Worm (Caenorhabditis elegans) whole organism, L1 larva: ENCODE results near the gene inx-3.

Experiments used
- C16A3.4 ChIP-seq: fragments of 150-350 bp; optimal IDR thresholded peaks from 2 replicates; lab custom pipeline; 2014; ENCODE audit warnings: missing biosample characterization, missing genetic modification characterization
- C34B4.2 ChIP-seq: sonication (generic microtip); optimal IDR thresholded peaks from 2 replicates; lab custom pipeline; 2017; ENCODE audit warnings: mild to moderate bottlenecking, missing genetic modification characterization, missing compliant biosample characterization
- Y116A8C.19 ChIP-seq: sonication (generic microtip); optimal IDR thresholded peaks from 2 replicates; lab custom pipeline; 2016; ENCODE audit warnings: missing compliant biosample characterization, missing genetic modification characterization, borderline replicate concordance
- aha-1 ChIP-seq: fragments of 150-350 bp; optimal IDR thresholded peaks from 2 replicates; lab custom pipeline; 2014; ENCODE audit warnings: missing biosample characterization, missing genetic modification characterization
- aly-2 ChIP-seq: fragments of 150-350 bp; optimal IDR thresholded peaks from 2 replicates; lab custom pipeline; 2014; ENCODE audit warnings: missing biosample characterization, missing genetic modification characterization
- ama-1 ChIP-seq: fragments of 150-350 bp; optimal IDR thresholded peaks from 2 replicates; lab custom pipeline; 2014
- blmp-1 ChIP-seq: fragments of 150-350 bp; optimal IDR thresholded peaks from 2 replicates; lab custom pipeline; 2014; ENCODE audit warnings: missing biosample characterization, missing genetic modification characterization
- ceh-8 ChIP-seq: fragments of 200-800 bp; sonication (Bioruptor generic); optimal IDR thresholded peaks from 2 replicates; lab custom pipeline; 2018; ENCODE audit warnings: mild to moderate bottlenecking, missing genetic modification characterization, moderate library complexity, missing compliant biosample characterization
- ceh-88 ChIP-seq: fragments of 200-800 bp; sonication (Bioruptor generic); IDR thresholded peaks from 2 replicates; pipeline ENCODE4 v1.3.6; 2022; ENCODE audit warnings: missing genetic modification characterization, missing compliant biosample characterization
- ceh-90 ChIP-seq: sonication (generic microtip); optimal IDR thresholded peaks from 2 replicates; lab custom pipeline; 2016; ENCODE audit warnings: missing genetic modification characterization, missing compliant biosample characterization
- ces-1 ChIP-seq: fragments of 150-350 bp; optimal IDR thresholded peaks from 2 replicates; lab custom pipeline; 2014; ENCODE audit warnings: missing biosample characterization, missing genetic modification reagents, missing genetic modification characterization
- dpl-1 ChIP-seq, 3 experiments: fragments of 150-350 bp in 2 of 3; sonication (generic microtip) in 1 of 3; optimal IDR thresholded peaks; 2 replicates each; lab custom pipeline; 2014 to 2017; ENCODE audit warnings: missing biosample characterization in 3 of 3, missing genetic modification characterization in 3 of 3, missing genetic modification reagents in 3 of 3
- efl-1 ChIP-seq, 4 experiments: fragments of 150-350 bp; optimal IDR thresholded peaks in 3 of 4; peaks in 1 of 4; 1 replicate in 1 of 4; 2 replicates in 3 of 4; lab custom pipeline; 2014; ENCODE audit warnings: missing biosample characterization in 2 of 4, missing genetic modification characterization in 2 of 4, missing genetic modification reagents in 2 of 4
- egl-13 ChIP-seq: sonication (generic microtip); optimal IDR thresholded peaks from 2 replicates; lab custom pipeline; 2016; ENCODE audit warnings: missing genotype, missing genetic modification reagents, missing genetic modification characterization, missing compliant biosample characterization
- elt-2 ChIP-seq: sonication (generic microtip); optimal IDR thresholded peaks from 2 replicates; lab custom pipeline; 2016; ENCODE audit warnings: missing genetic modification characterization, mild to moderate bottlenecking, inconsistent platforms, missing compliant biosample characterization, missing genetic modification reagents
- fkh-4 ChIP-seq: sonication (generic microtip); optimal IDR thresholded peaks from 2 replicates; lab custom pipeline; 2016; ENCODE audit warnings: missing compliant biosample characterization, missing genetic modification characterization, borderline replicate concordance
- fos-1 ChIP-seq: fragments of 150-350 bp; optimal IDR thresholded peaks from 2 replicates; lab custom pipeline; 2014; ENCODE audit warnings: missing biosample characterization, missing genetic modification characterization
- hlh-4 ChIP-seq: sonication (generic microtip); optimal IDR thresholded peaks from 2 replicates; lab custom pipeline; 2016; ENCODE audit warnings: mild to moderate bottlenecking, missing genetic modification characterization, missing compliant biosample characterization
- hpl-2 ChIP-seq: fragments of 150-350 bp; optimal IDR thresholded peaks from 2 replicates; lab custom pipeline; 2014; ENCODE audit warnings: missing biosample characterization, missing genetic modification reagents, missing genetic modification characterization
- lin-13 ChIP-seq: fragments of 150-350 bp; optimal IDR thresholded peaks from 2 replicates; lab custom pipeline; 2014; ENCODE audit warnings: missing biosample characterization, missing genetic modification reagents, missing genetic modification characterization
- lin-14 ChIP-seq: fragments of 200-800 bp; sonication (Bioruptor generic); optimal IDR thresholded peaks from 2 replicates; lab custom pipeline; 2018; ENCODE audit warnings: mild to moderate bottlenecking, missing genetic modification characterization, moderate library complexity, missing compliant biosample characterization
- lin-35 ChIP-seq, 2 experiments: fragments of 150-350 bp; optimal IDR thresholded peaks; 2 replicates each; lab custom pipeline; 2014; ENCODE audit warnings: missing biosample characterization in 2 of 2, missing genetic modification characterization in 2 of 2, missing genetic modification reagents in 2 of 2
- lin-39 ChIP-seq: fragments of 150-350 bp; optimal IDR thresholded peaks from 2 replicates; lab custom pipeline; 2014; ENCODE audit warnings: missing biosample characterization, missing genetic modification reagents, missing genetic modification characterization
- lir-3 ChIP-seq: sonication (generic microtip); optimal IDR thresholded peaks from 2 replicates; lab custom pipeline; 2016; ENCODE audit warnings: mild to moderate bottlenecking, missing genetic modification characterization, moderate library complexity, missing compliant biosample characterization; ENCODE audit not compliant: poor library complexity
- lsy-2 ChIP-seq, 2 experiments: fragments of 150-350 bp; optimal IDR thresholded peaks; 2 replicates each; lab custom pipeline; 2014; ENCODE audit warnings: missing biosample characterization in 2 of 2, missing genetic modification characterization in 2 of 2
- mab-9 ChIP-seq: fragments of 200-800 bp; sonication (Bioruptor generic); IDR thresholded peaks from 2 replicates; pipeline ENCODE4 v1.3.6; 2022; ENCODE audit warnings: missing genetic modification reagents, missing genetic modification characterization, missing compliant biosample characterization
- nhr-28 ChIP-seq: fragments of 150-350 bp; optimal IDR thresholded peaks from 2 replicates; lab custom pipeline; 2014; ENCODE audit warnings: missing biosample characterization, missing genetic modification characterization
- nhr-47 ChIP-seq: sonication (generic microtip); optimal IDR thresholded peaks from 2 replicates; lab custom pipeline; 2016; ENCODE audit warnings: mild to moderate bottlenecking, missing genetic modification characterization, moderate library complexity, missing compliant biosample characterization
- nhr-76 ChIP-seq: sonication (generic microtip); optimal IDR thresholded peaks from 2 replicates; lab custom pipeline; 2017; ENCODE audit warnings: missing biosample characterization, missing genetic modification characterization
- nhr-84 ChIP-seq: sonication (generic microtip); optimal IDR thresholded peaks from 2 replicates; lab custom pipeline; 2017; ENCODE audit warnings: missing biosample characterization, missing genetic modification characterization
- nhr-85 ChIP-seq: sonication (generic microtip); peaks from one replicate; lab custom pipeline; 2016; ENCODE audit warnings: missing genetic modification characterization, inconsistent platforms, missing compliant biosample characterization
- pag-3 ChIP-seq: sonication (generic microtip); optimal IDR thresholded peaks from 2 replicates; lab custom pipeline; 2017; ENCODE audit warnings: missing genetic modification characterization, mild to moderate bottlenecking, missing compliant biosample characterization, antibody characterized with exemption, borderline replicate concordance; ENCODE audit not compliant: insufficient read depth
- pax-3 ChIP-seq: fragments of 200-800 bp; sonication (Bioruptor generic); optimal IDR thresholded peaks from 2 replicates; lab custom pipeline; 2018; ENCODE audit warnings: mild to moderate bottlenecking, missing genetic modification characterization, moderate library complexity, missing compliant biosample characterization
- pqm-1 ChIP-seq: sonication (generic microtip); optimal IDR thresholded peaks from 3 replicates; lab custom pipeline; 2017; ENCODE audit warnings: missing biosample characterization, missing genetic modification characterization
- rnt-1 ChIP-seq: sonication (generic microtip); optimal IDR thresholded peaks from 2 replicates; lab custom pipeline; 2016; ENCODE audit warnings: mild to moderate bottlenecking, missing genetic modification characterization, moderate library complexity, missing compliant biosample characterization
- skn-1 ChIP-seq: fragments of 150-350 bp; optimal IDR thresholded peaks from 2 replicates; lab custom pipeline; 2014; ENCODE audit warnings: missing biosample characterization, missing genetic modification characterization
- snpc-4 ChIP-seq: fragments of 150-350 bp; optimal IDR thresholded peaks from 2 replicates; lab custom pipeline; 2014; ENCODE audit warnings: missing biosample characterization, missing genetic modification characterization
- snu-23 ChIP-seq: sonication (generic microtip); optimal IDR thresholded peaks from 2 replicates; lab custom pipeline; 2016; ENCODE audit warnings: missing genetic modification characterization, missing compliant biosample characterization
- sox-4 ChIP-seq: sonication (generic microtip); optimal IDR thresholded peaks from 2 replicates; lab custom pipeline; 2016; ENCODE audit warnings: missing genetic modification characterization, missing compliant biosample characterization
- swsn-7 ChIP-seq: sonication (generic microtip); optimal IDR thresholded peaks from 2 replicates; lab custom pipeline; 2016; ENCODE audit warnings: missing genetic modification characterization, missing compliant biosample characterization
- tbx-2 ChIP-seq: sonication (generic microtip); optimal IDR thresholded peaks from 2 replicates; lab custom pipeline; 2016; ENCODE audit warnings: missing genetic modification characterization, missing compliant biosample characterization
- tlp-1 ChIP-seq: fragments of 150-350 bp; optimal IDR thresholded peaks from 2 replicates; lab custom pipeline; 2014; ENCODE audit warnings: missing biosample characterization, missing genetic modification characterization
- unc-130 ChIP-seq: fragments of 150-350 bp; optimal IDR thresholded peaks from 2 replicates; lab custom pipeline; 2017; ENCODE audit warnings: missing biosample characterization, missing genetic modification characterization, inconsistent platforms
- unc-30 ChIP-seq: sonication (generic microtip); optimal IDR thresholded peaks from 2 replicates; lab custom pipeline; 2017; ENCODE audit warnings: missing biosample characterization, missing genetic modification characterization
- unc-86 ChIP-seq: sonication (generic microtip); optimal IDR thresholded peaks from 2 replicates; lab custom pipeline; 2016; ENCODE audit warnings: missing genetic modification characterization, missing compliant biosample characterization
- xbp-1 ChIP-seq: sonication (generic microtip); optimal IDR thresholded peaks from 2 replicates; lab custom pipeline; 2016; ENCODE audit warnings: missing genetic modification characterization, missing compliant biosample characterization
- zag-1 ChIP-seq: fragments of 150-350 bp; optimal IDR thresholded peaks from 2 replicates; lab custom pipeline; 2014; ENCODE audit warnings: missing biosample characterization, missing genetic modification characterization
- ztf-11 ChIP-seq, 2 experiments: sonication (generic microtip); optimal IDR thresholded peaks; 2 replicates each; lab custom pipeline; 2016 to 2017; ENCODE audit warnings: missing genetic modification characterization in 2 of 2, missing biosample characterization in 1 of 2, missing compliant biosample characterization in 1 of 2
- ztf-4 ChIP-seq: fragments of 150-350 bp; optimal IDR thresholded peaks from 2 replicates; lab custom pipeline; 2014; ENCODE audit warnings: missing biosample characterization, missing genetic modification characterization

The inx-3 gene

DNA sequence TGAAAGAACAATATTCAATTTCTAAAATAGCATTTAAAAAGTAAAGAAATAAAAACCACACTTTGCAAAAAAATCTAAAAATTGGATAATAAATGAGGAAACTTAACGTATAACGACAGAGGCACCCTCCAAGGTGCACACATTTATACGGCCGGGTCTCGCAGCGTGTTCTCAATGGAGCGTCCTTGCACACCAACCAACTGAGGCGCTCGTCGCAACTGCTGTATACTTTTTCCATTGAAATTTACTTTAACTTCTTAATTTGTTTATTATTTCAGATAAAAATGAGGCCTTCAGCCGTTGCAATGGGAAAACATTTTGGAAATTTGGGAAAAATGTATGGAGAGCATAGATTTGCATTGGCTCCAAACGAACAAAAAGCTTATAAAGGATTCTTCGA, 42.8 kb upstream of the inx-3 start, which contains the start of the genes R07E4.5 and R07E4.3 (continued):
- TF ChIP-seq nhr-28 (tag; lab: Kevin White, UChicago) = no peak
- no peak for TF ChIP-seq unc-30 (tag; lab: Kevin White, UChicago)
- TF ChIP-seq hpl-2 (GFP tag; lab: Kevin White, UChicago) = no peak
- peak; percentile 45 for TF ChIP-seq unc-86
- no peak for TF ChIP-seq pqm-1 (tag; lab: Kevin White, UChicago)
- 0 out of 2 replicates have a peak, but pooled peaks have one; percentile 31 for TF ChIP-seq ceh-88 (GFP tag; lab: Robert Waterston, UW)
- TF ChIP-seq hlh-4 = no peak
- no peak for TF ChIP-seq fos-1
- TF ChIP-seq pax-3 (tag; lab: Kevin White, UChicago) = no peak
- TF ChIP-seq lsy-2 (tag; optimal IDR thresholded peaks at IDR 0.05; lab: Kevin White, UChicago) = peak; percentile 60 to 87
- TF ChIP-seq lin-14 (GFP tag; lab: Kevin White, UChicago) = peak; percentile 77
- TF ChIP-seq efl-1 (optimal IDR thresholded peaks at IDR 0.05; lab: Kevin White, UChicago) = peak; percentile 67 to 76
- TF ChIP-seq efl-1 (GFP tag; optimal IDR thresholded peaks at IDR 0.05 in 1 of 2; lab: Kevin White, UChicago) = peak; percentile 77 to 94
- TF ChIP-seq nhr-84 (tag; lab: Kevin White, UChicago) = no peak
- TF ChIP-seq nhr-85 (tag; lab: Kevin White, UChicago) = peak; percentile 77
- TF ChIP-seq mab-9 (GFP tag; lab: Robert Waterston, UW) = no peak
- no peak for TF ChIP-seq ceh-90 (tag; lab: Kevin White, UChicago)
- TF ChIP-seq snpc-4 = no peak
- TF ChIP-seq lin-39 (tag; lab: Kevin White, UChicago) = no peak
- TF ChIP-seq skn-1 = peak; percentile 61
- no peak for TF ChIP-seq egl-13
- no peak for TF ChIP-seq zag-1 (tag; lab: Kevin White, UChicago)
- no peak for TF ChIP-seq aly-2 (tag; lab: Kevin White, UChicago)
- TF ChIP-seq sox-4 (tag; lab: Kevin White, UChicago) = no peak
- TF ChIP-seq blmp-1 (tag; lab: Kevin White, UChicago) = peak; percentile 61
- TF ChIP-seq elt-2 (tag; lab: Kevin White, UChicago) = no peak
- TF ChIP-seq aha-1 (tag; lab: Kevin White, UChicago) = no peak
- TF ChIP-seq fkh-4 (tag; lab: Kevin White, UChicago) = no peak
- TF ChIP-seq nhr-76 (tag; lab: Kevin White, UChicago) = no peak
- TF ChIP-seq ama-1 = no peak
- TF ChIP-seq dpl-1 (GFP tag; optimal IDR thresholded peaks at IDR 0.05; lab: Kevin White, UChicago) = peak; percentile 57 to 74 (median 71)
- TF ChIP-seq nhr-47 = peak; percentile 71
- TF ChIP-seq tbx-2 (tag; lab: Kevin White, UChicago) = peak; percentile 64
- TF ChIP-seq pag-3 (tag; lab: Kevin White, UChicago) = no peak
- TF ChIP-seq ces-1 (GFP tag; lab: Kevin White, UChicago) = no peak
- peak; percentile 74 for TF ChIP-seq lin-13
- no peak for TF ChIP-seq Y116A8C.19 (tag; lab: Kevin White, UChicago)
- TF ChIP-seq lir-3 (tag; lab: Kevin White, UChicago) = no peak
- TF ChIP-seq snu-23 (GFP tag; lab: Kevin White, UChicago) = peak; percentile 86
- TF ChIP-seq tlp-1 (tag; lab: Kevin White, UChicago) = no peak
- peak; percentile 0 for TF ChIP-seq ztf-4 (tag; lab: Kevin White, UChicago)
- peak; percentile 67 for TF ChIP-seq swsn-7
- TF ChIP-seq ztf-11 (tag; optimal IDR thresholded peaks at IDR 0.05; lab: Kevin White, UChicago) = no peak
- TF ChIP-seq lin-35 (GFP tag; optimal IDR thresholded peaks at IDR 0.05; lab: Kevin White, UChicago) = peak; percentile 80 to 87
- peak; percentile 91 for TF ChIP-seq unc-130
- no peak for TF ChIP-seq C34B4.2 (tag; lab: Kevin White, UChicago)
- peak; percentile 86 for TF ChIP-seq xbp-1 (tag; lab: Kevin White, UChicago)
- no peak for TF ChIP-seq ceh-8
- TF ChIP-seq rnt-1 (tag; lab: Kevin White, UChicago) = no peak
- peak; percentile 93 for TF ChIP-seq C16A3.4 (tag; lab: Kevin White, UChicago)
